Fruit fly (Drosophila melanogaster) Kc167 (cell line): ENCODE results near the gene Acf.

Experiments
- Myc ChIP-seq: fragments of >200 bp; optimal IDR thresholded peaks from 2 replicates; lab custom pipeline; 2017; ENCODE audit warnings: missing external identifiers
- Sin3A ChIP-seq: fragments of >200 bp; optimal IDR thresholded peaks from 2 replicates; lab custom pipeline; 2018; ENCODE audit warnings: missing external identifiers
- insv ChIP-seq: fragments of >200 bp; optimal IDR thresholded peaks from 3 replicates; lab custom pipeline; 2018; ENCODE audit warnings: missing external identifiers
- psq ChIP-seq: fragments of >200 bp; optimal IDR thresholded peaks from 2 replicates; lab custom pipeline; 2017; ENCODE audit warnings: missing external identifiers
- ttk ChIP-seq: sonication (Bioruptor generic); optimal IDR thresholded peaks from 2 replicates; lab custom pipeline; 2017; ENCODE audit warnings: missing external identifiers

DNA sequence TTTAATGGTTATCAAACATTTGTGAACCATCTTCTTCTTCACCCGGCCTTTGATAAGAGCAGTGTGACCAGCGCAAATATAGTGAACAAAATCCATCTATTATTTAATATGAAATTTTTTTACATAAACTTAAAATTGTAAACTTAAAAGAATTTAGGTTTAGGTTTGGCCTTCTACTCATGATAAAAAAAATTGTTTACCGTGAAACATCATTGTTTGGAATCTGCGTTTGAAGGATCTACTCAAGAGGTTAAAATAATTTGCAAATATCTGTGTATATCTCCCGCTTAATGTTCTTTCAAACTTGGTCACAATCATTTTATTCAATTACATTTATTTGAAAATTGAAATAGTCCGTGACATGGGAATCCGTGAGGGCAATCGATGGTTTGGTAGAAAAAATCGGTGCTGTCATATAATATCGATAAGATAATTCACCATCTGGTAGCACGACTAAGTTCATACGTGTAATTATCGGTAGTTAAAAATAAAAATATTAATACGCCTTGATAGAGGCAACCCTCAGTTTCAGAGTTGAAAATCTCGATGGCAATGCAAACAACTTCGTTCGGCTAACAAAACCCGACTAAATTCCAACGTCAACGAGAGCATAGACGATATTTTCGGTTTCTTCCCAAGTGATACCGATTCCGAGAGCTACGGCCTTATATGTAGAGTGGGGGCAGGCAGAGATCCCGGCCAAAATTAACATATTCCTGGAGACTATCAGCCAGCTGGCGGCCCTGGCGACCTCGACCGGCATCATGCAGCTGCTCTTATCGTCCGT, 21.8 kb upstream of the Acf start, which contains the start of the genes betaGlu and sip3:
- TF ChIP-seq psq (no peak), Sin3A (lab: Kevin White, UChicago) (no peak), ttk (lab: Kevin White, UChicago) (no peak), Myc (lab: Kevin White, UChicago) (no peak), insv (lab: Kevin White, UChicago) (no peak)
